Fruit fly (Drosophila melanogaster): ENCODE measurements around the gene Hsdl2.

DNA sequence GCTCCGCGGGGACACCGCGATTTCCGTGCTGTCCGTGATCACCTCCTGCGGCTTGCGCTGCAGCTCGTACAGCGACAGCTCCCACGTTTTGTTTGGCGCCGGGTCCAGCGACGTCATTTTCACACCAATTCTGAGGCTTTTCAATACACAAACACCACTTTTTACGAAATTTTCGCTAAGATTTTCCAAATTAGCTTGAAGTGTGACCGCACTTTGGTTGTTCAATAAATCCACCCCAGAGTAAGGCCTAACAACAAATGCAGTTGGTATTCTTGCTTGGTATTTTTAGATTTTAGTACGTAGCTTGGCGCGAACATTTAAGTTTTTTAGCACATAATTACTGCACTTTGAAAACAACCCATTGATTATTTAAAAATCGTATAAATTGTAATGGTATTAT lies 4.5 kb downstream of the Hsdl2 start, which contains the start of gene Sce:
- TF ChIP-seq CG8119 (GFP tag; IDR thresholded peaks at IDR 0.05) (no peak), cyc (GFP tag; optimal IDR thresholded peaks at IDR 0.05) (no peak), CG16779 (tag; optimal IDR thresholded peaks at IDR 0.05) (no peak), dac (GFP tag; optimal IDR thresholded peaks at IDR 0.05) (no peak)
